Fruit fly (Drosophila melanogaster): ENCODE results near the gene Cyp4ac1.
A peak's percentile ranks its signal among the peaks of the same experiment; 100 is the strongest.

Cyp4ac1 gene

DNA sequence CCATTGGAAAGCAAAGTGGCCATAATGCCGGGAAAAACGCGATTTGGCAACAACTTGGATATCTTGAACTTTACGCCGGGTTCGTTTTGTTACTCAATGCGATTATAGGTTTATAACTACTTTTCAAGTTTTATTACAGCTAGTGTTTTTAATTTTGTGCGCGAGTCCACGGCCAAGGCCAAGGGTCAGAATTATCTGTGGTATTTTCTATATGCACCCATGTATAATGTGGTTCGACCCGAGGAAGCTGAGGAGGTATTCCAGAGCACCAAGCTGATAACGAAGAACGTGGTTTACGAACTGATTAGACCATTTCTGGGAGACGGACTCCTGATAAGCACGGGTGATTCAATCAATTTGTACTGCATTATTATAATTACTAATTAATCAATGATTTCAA lies 356 bp downstream of the Cyp4ac1 start:
- TF ChIP-seq N (GFP tag; optimal IDR thresholded peaks at IDR 0.05) (no peak), Sp1 (GFP tag; optimal IDR thresholded peaks at IDR 0.05) (no peak), jim (GFP tag; optimal IDR thresholded peaks at IDR 0.05) (no peak), tai (GFP tag; optimal IDR thresholded peaks at IDR 0.05) (no peak), ey (GFP tag; optimal IDR thresholded peaks at IDR 0.05) (no peak), Vsx2 (GFP tag; optimal IDR thresholded peaks at IDR 0.05; ENCODE audit: partially characterized antibody) (no peak), Myc (optimal IDR thresholded peaks at IDR 0.05) (no peak), lola (GFP tag; optimal IDR thresholded peaks at IDR 0.05) (no peak)

DNA sequence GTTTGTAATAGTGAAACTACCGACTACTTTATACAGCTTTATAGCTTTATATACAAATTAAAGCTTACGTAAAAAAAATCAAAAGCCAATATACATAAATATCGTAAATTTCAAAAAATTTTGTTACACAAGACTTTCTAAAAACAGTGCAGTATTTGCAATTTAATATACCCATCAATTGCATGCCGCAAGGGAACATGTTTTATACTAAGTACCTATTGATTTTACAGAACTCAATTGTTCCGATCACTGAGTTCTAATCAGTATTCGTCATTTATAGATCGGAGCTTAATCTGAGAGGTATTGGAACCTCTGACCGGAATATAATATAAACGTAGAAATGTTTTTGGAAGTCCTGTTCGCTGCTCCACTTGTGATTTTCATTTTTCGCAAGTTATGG lies 2.3 kb downstream of the Cyp4ac1 start, which contains the start of gene Cyp4ac2:
Gene Cyp4ac2 (plus strand): TSS at position 301 of the 400 bp plus-strand sequence.
- no peak for TF ChIP-seq sv (GFP tag; optimal IDR thresholded peaks at IDR 0.05)
- TF ChIP-seq psq (GFP tag; optimal IDR thresholded peaks at IDR 0.05), result no peak
- TF ChIP-seq Hr78 (GFP tag; optimal IDR thresholded peaks at IDR 0.05), result no peak
- no peak for TF ChIP-seq h (GFP tag; optimal IDR thresholded peaks at IDR 0.05)
- TF ChIP-seq usp (GFP tag; optimal IDR thresholded peaks at IDR 0.05), result no peak
- TF ChIP-seq Rel (GFP tag; optimal IDR thresholded peaks at IDR 0.05), result no peak
- TF ChIP-seq Rel (tag; optimal IDR thresholded peaks at IDR 0.05), result no peak
- TF ChIP-seq Myc (optimal IDR thresholded peaks at IDR 0.05), result no peak
- TF ChIP-seq jim (GFP tag; optimal IDR thresholded peaks at IDR 0.05), result no peak
- no peak for TF ChIP-seq Sp1 (GFP tag; optimal IDR thresholded peaks at IDR 0.05)
- TF ChIP-seq dsf (GFP tag; optimal IDR thresholded peaks at IDR 0.05; ENCODE audit: borderline replicate concordance), result no peak
- no peak for TF ChIP-seq dmrt93B (GFP tag; optimal IDR thresholded peaks at IDR 0.05)
- no peak for TF ChIP-seq Dif (GFP tag; optimal IDR thresholded peaks at IDR 0.05; ENCODE audit: partially characterized antibody)
- no peak for TF ChIP-seq sage (GFP tag; optimal IDR thresholded peaks at IDR 0.05)
- no peak for TF ChIP-seq Dfd (GFP tag; optimal IDR thresholded peaks at IDR 0.05)
- no peak for TF ChIP-seq tai (GFP tag; optimal IDR thresholded peaks at IDR 0.05)

DNA sequence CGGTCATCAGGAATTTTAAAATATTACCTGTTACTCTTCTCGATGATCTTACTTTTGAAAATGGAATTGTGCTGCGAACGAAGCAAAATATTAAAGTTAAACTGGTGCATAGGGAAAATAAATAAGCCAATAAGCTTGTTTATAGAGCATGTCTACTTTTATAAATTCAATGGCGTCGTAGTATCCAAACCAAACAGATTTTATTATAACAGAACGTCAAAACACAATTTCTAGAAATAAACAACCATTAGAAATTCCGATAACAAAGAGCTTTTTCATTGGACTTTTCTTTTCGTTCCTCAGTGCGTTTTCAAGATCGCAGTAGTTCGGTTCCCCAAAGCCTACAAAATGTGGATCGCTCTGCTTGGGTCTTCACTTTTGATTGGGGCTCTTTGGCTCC lies 4.4 kb downstream of the Cyp4ac1 start, which contains the start of gene Cyp4ac3:
Gene Cyp4ac3 (plus strand): TSS at position 301 of the 400 bp plus-strand sequence.
- no peak for TF ChIP-seq CrebA (GFP tag; optimal IDR thresholded peaks at IDR 0.05; ENCODE audit: borderline replicate concordance)
- no peak for TF ChIP-seq h (GFP tag; optimal IDR thresholded peaks at IDR 0.05)
- no peak for TF ChIP-seq sv (GFP tag; optimal IDR thresholded peaks at IDR 0.05)
- no peak for TF ChIP-seq dl (GFP tag; optimal IDR thresholded peaks at IDR 0.05; ENCODE audit: insufficient read depth in 1 of 2, partially characterized antibody in 2 of 2)
- no peak for TF ChIP-seq jim (GFP tag; optimal IDR thresholded peaks at IDR 0.05)
- no peak for TF ChIP-seq foxo (GFP tag; optimal IDR thresholded peaks at IDR 0.05)
- TF ChIP-seq Dif (GFP tag; optimal IDR thresholded peaks at IDR 0.05; ENCODE audit: partially characterized antibody), result no peak

DNA sequence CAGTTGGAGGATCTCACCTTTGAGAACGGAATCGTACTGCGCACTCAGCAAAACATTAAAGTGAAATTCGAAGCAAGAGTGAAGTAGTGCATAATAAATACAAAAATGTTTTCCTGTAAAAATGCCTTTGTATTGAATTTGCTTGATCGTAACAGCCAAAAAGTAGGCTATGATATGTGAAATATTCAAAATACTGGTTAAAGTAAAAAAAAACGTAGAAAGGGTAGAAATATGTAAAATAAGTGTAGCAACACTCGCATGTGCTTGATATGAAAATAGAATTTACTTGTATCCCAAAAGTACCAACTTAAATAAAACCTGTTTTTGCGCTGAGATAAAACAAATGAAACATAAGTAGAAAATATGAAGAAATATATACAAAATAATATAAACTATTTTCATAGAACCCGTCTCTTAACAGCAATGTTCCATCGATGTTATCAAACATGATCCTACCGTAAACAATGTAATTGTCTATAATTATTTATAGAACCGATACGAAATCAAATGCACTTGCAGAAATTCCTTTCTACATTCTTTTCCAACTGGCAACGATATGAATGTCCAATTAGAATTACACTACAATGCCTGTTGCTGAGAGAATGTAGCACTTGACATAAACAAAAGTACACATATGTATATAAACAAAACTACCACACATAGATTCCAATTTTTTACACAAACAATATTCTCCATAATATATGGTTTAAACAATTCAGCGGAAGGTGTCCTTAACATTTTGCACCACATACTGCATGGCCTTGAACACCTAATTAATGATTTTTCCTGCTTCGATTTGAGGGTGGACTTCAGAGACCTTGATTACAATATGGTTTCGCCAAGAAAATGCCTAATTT lies 6.6 kb downstream of the Cyp4ac1 start:
- TF ChIP-seq Jra (GFP tag; optimal IDR thresholded peaks at IDR 0.05) (no peak), Rel (GFP tag; optimal IDR thresholded peaks at IDR 0.05) (no peak), Rel (tag; optimal IDR thresholded peaks at IDR 0.05) (no peak), ey (GFP tag; optimal IDR thresholded peaks at IDR 0.05) (no peak), Hnf4 (GFP tag; optimal IDR thresholded peaks at IDR 0.05) (no peak), psq (GFP tag; optimal IDR thresholded peaks at IDR 0.05) (no peak), Myc (optimal IDR thresholded peaks at IDR 0.05) (peak; percentile 82), dmrt93B (GFP tag; optimal IDR thresholded peaks at IDR 0.05) (no peak), CG32264 (GFP tag; optimal IDR thresholded peaks at IDR 0.05) (no peak)

DNA sequence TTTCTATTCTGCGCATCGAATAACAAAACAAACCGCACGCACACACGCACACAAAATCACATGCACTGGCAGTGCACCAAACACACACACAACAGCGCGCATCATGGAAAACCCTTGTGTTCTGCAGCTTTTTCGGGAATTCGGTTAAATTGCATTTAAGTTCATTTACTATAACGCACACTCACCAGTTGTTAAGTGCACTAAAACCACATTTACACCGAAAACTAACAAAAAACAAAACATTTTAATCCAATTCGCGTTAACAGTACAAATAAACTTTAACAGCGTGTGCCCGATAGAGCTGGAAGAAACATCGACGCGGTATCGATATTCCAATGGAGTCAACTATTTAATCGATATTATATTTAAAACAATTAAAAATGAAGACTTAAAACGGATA lies 7.3 kb downstream of the Cyp4ac1 start, which contains the start of gene tkv:
Gene tkv (minus strand): TSS at position 304 of the 400 bp plus-strand sequence.
- no peak for TF ChIP-seq Hnf4 (GFP tag; optimal IDR thresholded peaks at IDR 0.05)
- no peak for TF ChIP-seq psq (GFP tag; optimal IDR thresholded peaks at IDR 0.05)
- TF ChIP-seq ey (GFP tag; optimal IDR thresholded peaks at IDR 0.05), result no peak
- no peak for TF ChIP-seq Abd-B (GFP tag; optimal IDR thresholded peaks at IDR 0.05)
- no peak for TF ChIP-seq dmrt93B (GFP tag; optimal IDR thresholded peaks at IDR 0.05)
- TF ChIP-seq sage (GFP tag; optimal IDR thresholded peaks at IDR 0.05), result no peak
- no peak for TF ChIP-seq Hr83 (GFP tag; optimal IDR thresholded peaks at IDR 0.05; ENCODE audit: poor library complexity, severe bottlenecking)
- no peak for TF ChIP-seq HLH106 (tag; optimal IDR thresholded peaks at IDR 0.05)
- TF ChIP-seq woc (GFP tag; optimal IDR thresholded peaks at IDR 0.05), result no peak
- TF ChIP-seq br (GFP tag; optimal IDR thresholded peaks at IDR 0.05), result no peak
- no peak for TF ChIP-seq lola (GFP tag; optimal IDR thresholded peaks at IDR 0.05)
- TF ChIP-seq usp (GFP tag; optimal IDR thresholded peaks at IDR 0.05), result no peak
- TF ChIP-seq dsf (GFP tag; optimal IDR thresholded peaks at IDR 0.05; ENCODE audit: borderline replicate concordance), result no peak
- no peak for TF ChIP-seq h (GFP tag; optimal IDR thresholded peaks at IDR 0.05)
- no peak for TF ChIP-seq fru (GFP tag; optimal IDR thresholded peaks at IDR 0.05)
